Worm (Caenorhabditis elegans): Measurements from ENCODE around the gene C53D6.6.

DNA sequence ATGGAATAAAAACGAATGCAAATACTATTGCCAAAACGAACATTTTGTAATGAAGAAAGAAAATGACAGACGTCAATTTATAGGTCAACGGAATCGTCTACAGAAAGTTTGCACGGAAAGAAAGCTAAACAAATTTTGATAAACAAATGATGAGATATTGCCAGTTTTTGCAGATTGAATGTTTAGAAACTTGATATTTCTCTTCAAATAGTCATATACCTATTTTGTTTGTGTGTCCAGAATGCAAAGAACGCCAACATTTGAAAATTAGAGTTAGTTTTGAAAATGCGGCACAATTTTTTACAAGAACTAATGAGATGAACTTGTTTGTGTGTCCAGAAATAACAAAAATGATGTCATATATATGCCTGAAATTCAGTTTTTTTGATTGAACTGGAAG, 12.8 kb upstream of the C53D6.6 start, which contains the start of gene Y73F4A.1:
- no peak for TF ChIP-seq dpl-1 (GFP tag; optimal IDR thresholded peaks at IDR 0.05)
- no peak for TF ChIP-seq egl-13 (tag; optimal IDR thresholded peaks at IDR 0.05)

All from whole organism, L1 larva.